Worm (Caenorhabditis elegans): Measurements from ENCODE around the gene dop-1.

DNA sequence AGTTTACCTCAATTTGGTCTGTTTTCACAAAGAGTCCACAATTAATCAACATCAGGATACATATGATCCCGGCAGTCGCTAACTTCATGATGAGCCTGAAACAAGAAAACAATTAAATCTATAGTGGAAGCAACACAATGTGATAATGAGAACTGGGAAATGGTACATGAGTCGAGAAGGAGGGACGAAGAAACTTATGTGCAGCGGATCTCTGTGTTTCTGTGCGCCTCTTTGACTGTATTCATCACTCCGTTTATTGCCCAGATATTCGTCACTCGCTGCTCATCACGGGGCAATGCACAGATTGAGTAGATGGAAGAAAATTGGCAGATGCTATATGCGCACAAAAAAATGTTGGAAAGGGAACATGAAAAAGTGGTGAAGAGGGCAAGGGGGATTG, 52.4 kb downstream of the dop-1 start, which contains the start of gene R160.3:
- TF ChIP-seq nhr-20 (tag; optimal IDR thresholded peaks at IDR 0.05) (no peak), irx-1 (tag; optimal IDR thresholded peaks at IDR 0.05) (no peak), dpl-1 (GFP tag; optimal IDR thresholded peaks at IDR 0.05) (no peak), zip-4 (GFP tag; optimal IDR thresholded peaks at IDR 0.05) (no peak), fos-1 (tag; optimal IDR thresholded peaks at IDR 0.05) (no peak), nhr-77 (tag; optimal IDR thresholded peaks at IDR 0.05) (no peak), alr-1 (tag; optimal IDR thresholded peaks at IDR 0.05; ENCODE audit: borderline replicate concordance) (no peak), ceh-63 (GFP tag; optimal IDR thresholded peaks at IDR 0.05) (no peak), ama-1 (optimal IDR thresholded peaks at IDR 0.05) (no peak), sox-4 (tag; optimal IDR thresholded peaks at IDR 0.05) (no peak), unc-98 (GFP tag; IDR thresholded peaks at IDR 0.05) (no peak), sptf-1 (tag; optimal IDR thresholded peaks at IDR 0.05) (no peak), aha-1 (tag; optimal IDR thresholded peaks at IDR 0.05) (no peak)
